Worm (Caenorhabditis elegans) whole organism, L4 larva: ENCODE measurements around the gene C13F10.1.
A peak's percentile ranks its signal among the peaks of the same experiment; 100 is the strongest.

ENCODE experiments used
- D1046.2 ChIP-seq: fragments of 200-800 bp; sonication (Bioruptor generic); IDR thresholded peaks from 2 replicates; pipeline ENCODE4 v1.3.6; 2022; ENCODE audit warnings: missing genetic modification characterization, missing compliant biosample characterization
- F37D6.2 ChIP-seq: sonication (generic microtip); optimal IDR thresholded peaks from 2 replicates; lab custom pipeline; 2016; ENCODE audit warnings: mild to moderate bottlenecking, missing genetic modification characterization, missing compliant biosample characterization
- T26A8.4 ChIP-seq: fragments of 200-800 bp; sonication (Bioruptor generic); IDR thresholded peaks from 2 replicates; pipeline ENCODE4 v1.3.6; 2022; ENCODE audit warnings: missing genetic modification characterization, missing compliant biosample characterization
- Y48G9A.11 ChIP-seq: fragments of 200-800 bp; sonication (Bioruptor generic); IDR thresholded peaks from 2 replicates; pipeline ENCODE4 v1.3.6; 2022; ENCODE audit warnings: missing genetic modification reagents, missing genetic modification characterization, missing compliant biosample characterization
- ZK546.5 ChIP-seq, 2 experiments: sonication (generic microtip); optimal IDR thresholded peaks; 2 replicates each; lab custom pipeline; 2017; ENCODE audit warnings: missing biosample characterization in 2 of 2, missing genetic modification characterization in 2 of 2
- aha-1 ChIP-seq: fragments of 150-350 bp; peaks from one replicate; lab custom pipeline; 2014; ENCODE audit warnings: missing biosample characterization, missing genetic modification characterization
- aly-2 ChIP-seq: sonication (generic microtip); optimal IDR thresholded peaks from 2 replicates; lab custom pipeline; 2018; ENCODE audit warnings: missing biosample characterization, missing genetic modification characterization
- ama-1 ChIP-seq: fragments of 150-350 bp; optimal IDR thresholded peaks from 2 replicates; lab custom pipeline; 2014; ENCODE audit warnings: inconsistent platforms, mixed read lengths
- ceh-82 ChIP-seq: sonication (generic microtip); optimal IDR thresholded peaks from 2 replicates; lab custom pipeline; 2017; ENCODE audit warnings: missing biosample characterization, missing genetic modification characterization
- ces-1 ChIP-seq: fragments of 150-350 bp; sonication (generic microtip); optimal IDR thresholded peaks from 4 replicates; lab custom pipeline; 2014; ENCODE audit warnings: missing biosample characterization, missing genetic modification reagents, missing genetic modification characterization
- daf-16 ChIP-seq, 3 experiments: sonication (generic microtip); optimal IDR thresholded peaks; 2 replicates each; lab custom pipeline; 2016 to 2017; ENCODE audit warnings: missing genetic modification characterization in 3 of 3, missing genetic modification reagents in 3 of 3, mild to moderate bottlenecking in 2 of 3, missing compliant biosample characterization in 2 of 3, missing biosample characterization in 1 of 3, moderate library complexity in 1 of 3
- duxl-1 ChIP-seq: sonication (generic microtip); optimal IDR thresholded peaks from 2 replicates; lab custom pipeline; 2016; ENCODE audit warnings: mild to moderate bottlenecking, missing genetic modification characterization, moderate library complexity, missing compliant biosample characterization; ENCODE audit not compliant: poor library complexity
- hlh-11 ChIP-seq: fragments of 200-800 bp; sonication (Bioruptor generic); optimal IDR thresholded peaks from 2 replicates; lab custom pipeline; 2018; ENCODE audit warnings: mild to moderate bottlenecking, missing genetic modification characterization, missing compliant biosample characterization
- hmg-1.1 ChIP-seq: fragments of 200-800 bp; sonication (Bioruptor generic); IDR thresholded peaks from 2 replicates; pipeline ENCODE4 v1.3.6; 2022; ENCODE audit warnings: missing genetic modification reagents, missing genetic modification characterization, missing compliant biosample characterization
- lim-7 ChIP-seq: fragments of 200-800 bp; sonication (Bioruptor generic); IDR thresholded peaks from 2 replicates; pipeline ENCODE4 v1.3.6; 2022; ENCODE audit warnings: missing genetic modification characterization, missing compliant biosample characterization
- lin-1 ChIP-seq: fragments of 200-800 bp; sonication (Bioruptor generic); IDR thresholded peaks from 2 replicates; pipeline ENCODE4 v1.3.6; 2022; ENCODE audit warnings: missing genetic modification reagents, missing genetic modification characterization, missing compliant biosample characterization
- lin-15B ChIP-seq: fragments of 150-350 bp; sonication (generic microtip); optimal IDR thresholded peaks from 3 replicates; lab custom pipeline; 2014; ENCODE audit warnings: missing biosample characterization, missing genetic modification characterization
- lin-39 ChIP-seq: fragments of 150-350 bp; optimal IDR thresholded peaks from 2 replicates; lab custom pipeline; 2014; ENCODE audit warnings: missing biosample characterization, missing genetic modification reagents, missing genetic modification characterization
- lir-3 ChIP-seq: sonication (generic microtip); optimal IDR thresholded peaks from 2 replicates; lab custom pipeline; 2016; ENCODE audit warnings: mild to moderate bottlenecking, missing genetic modification characterization, missing compliant biosample characterization
- madf-5 ChIP-seq, 2 experiments: fragments of 200-800 bp; sonication (Bioruptor generic); IDR thresholded peaks; 2 replicates each; pipeline ENCODE4 v1.3.6; 2022; ENCODE audit warnings: missing compliant biosample characterization in 2 of 2, missing genetic modification characterization in 2 of 2
- mdt-29 ChIP-seq: fragments of 200-800 bp; sonication (Bioruptor generic); IDR thresholded peaks from 2 replicates; pipeline ENCODE4 v1.3.6; 2022; ENCODE audit warnings: missing genetic modification reagents, missing genetic modification characterization, missing compliant biosample characterization
- mep-1 ChIP-seq: fragments of 150-350 bp; sonication (generic microtip); optimal IDR thresholded peaks from 3 replicates; lab custom pipeline; 2014; ENCODE audit warnings: missing biosample characterization, missing genetic modification characterization
- mes-2 ChIP-seq: sonication (generic microtip); optimal IDR thresholded peaks from 2 replicates; lab custom pipeline; 2016; ENCODE audit warnings: missing genotype, mild to moderate bottlenecking, missing genetic modification characterization, missing compliant biosample characterization; ENCODE audit not compliant: poor library complexity, severe bottlenecking
- mxl-2 ChIP-seq: fragments of 200-800 bp; sonication (Bioruptor generic); conservative IDR thresholded peaks from 2 replicates; pipeline ENCODE4 v1.3.6; 2022; ENCODE audit warnings: missing genetic modification reagents, missing genetic modification characterization, missing compliant biosample characterization
- nhr-41 ChIP-seq: fragments of 200-800 bp; sonication (Bioruptor generic); IDR thresholded peaks from 2 replicates; pipeline ENCODE4 v1.3.6; 2022; ENCODE audit warnings: missing genetic modification reagents, missing genetic modification characterization, missing compliant biosample characterization
- nhr-6 ChIP-seq: fragments of 150-350 bp; optimal IDR thresholded peaks from 2 replicates; lab custom pipeline; 2014; ENCODE audit warnings: missing biosample characterization, missing genetic modification characterization
- nhr-77 ChIP-seq: fragments of 150-350 bp; optimal IDR thresholded peaks from 2 replicates; lab custom pipeline; 2014; ENCODE audit warnings: missing biosample characterization, missing genetic modification characterization
- pha-4 ChIP-seq, 2 experiments: fragments of 150-350 bp in 1 of 2; fragments of 200-800 bp in 1 of 2; sonication (Bioruptor generic) in 1 of 2; IDR thresholded peaks in 1 of 2; optimal IDR thresholded peaks in 1 of 2; 2 replicates each; pipeline versions ENCODE4 v1.3.6 to Lab custom; 2014 to 2022; ENCODE audit warnings: missing genetic modification characterization in 2 of 2, missing genetic modification reagents in 2 of 2, missing biosample characterization in 1 of 2, missing compliant biosample characterization in 1 of 2
- php-3 ChIP-seq: fragments of 200-800 bp; sonication (Bioruptor generic); IDR thresholded peaks from 2 replicates; pipeline ENCODE4 v1.3.6; 2022; ENCODE audit warnings: missing genetic modification reagents, missing genetic modification characterization, missing compliant biosample characterization
- pqm-1 ChIP-seq: sonication (generic microtip); optimal IDR thresholded peaks from 2 replicates; lab custom pipeline; 2017; ENCODE audit warnings: missing biosample characterization, missing genetic modification characterization
- sdz-12 ChIP-seq: fragments of 200-800 bp; sonication (Bioruptor generic); optimal IDR thresholded peaks from 2 replicates; lab custom pipeline; 2018; ENCODE audit warnings: mild to moderate bottlenecking, missing genetic modification characterization, missing compliant biosample characterization
- snpc-4 ChIP-seq: fragments of 150-350 bp; optimal IDR thresholded peaks from 2 replicates; lab custom pipeline; 2014; ENCODE audit warnings: missing biosample characterization, missing genetic modification characterization
- zfp-2 ChIP-seq: sonication (generic microtip); optimal IDR thresholded peaks from 2 replicates; lab custom pipeline; 2016; ENCODE audit warnings: mild to moderate bottlenecking, missing genetic modification characterization, missing compliant biosample characterization
- ztf-11 ChIP-seq: fragments of 150-350 bp; optimal IDR thresholded peaks from 2 replicates; lab custom pipeline; 2014; ENCODE audit warnings: missing biosample characterization, missing genetic modification characterization

Gene C13F10.1

DNA sequence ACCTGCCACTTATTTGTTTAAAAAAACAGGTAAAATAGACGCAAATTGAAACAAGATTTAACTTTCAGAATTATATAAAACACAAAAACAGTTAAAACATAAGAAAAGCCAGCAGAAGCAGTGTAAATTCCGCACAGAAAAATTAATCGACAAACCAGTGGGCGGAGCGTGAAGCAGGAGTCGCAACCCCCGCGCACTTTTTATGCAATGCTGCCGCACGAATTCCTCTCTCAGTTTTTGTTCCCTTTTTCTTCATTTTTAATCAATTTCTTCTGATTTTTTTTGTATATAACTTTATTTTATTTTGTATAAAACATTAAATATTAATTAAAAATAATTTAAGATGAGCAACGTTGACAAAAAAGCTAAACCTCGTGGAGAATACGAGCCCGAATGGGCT, 7.0 kb downstream of the C13F10.1 start, which contains the start of the genes gei-6 and krr-1 (continued):
- TF ChIP-seq pqm-1, result peak; percentile 13
- TF ChIP-seq mes-2, result peak; percentile 85
- TF ChIP-seq nhr-77, result peak; percentile 15
- peak; percentile 30 for TF ChIP-seq aha-1
- peak; percentile 35 for TF ChIP-seq lin-15B (tag; lab: Kevin White, UChicago)
- TF ChIP-seq snpc-4 (tag; lab: Kevin White, UChicago), result no peak
- TF ChIP-seq hlh-11 (tag; lab: Kevin White, UChicago), result peak; percentile 3
- 0 out of 2 replicates have a peak, but pooled peaks have one; percentile 20 for TF ChIP-seq hmg-1.1 (GFP tag; lab: Robert Waterston, UW)
- TF ChIP-seq pha-4 (GFP tag; IDR thresholded peaks at IDR 0.05; lab: Robert Waterston, UW), result peak; percentile 58; the same call in 1 of the 2 replicates
- TF ChIP-seq pha-4 (tag; optimal IDR thresholded peaks at IDR 0.05; lab: Kevin White, UChicago), result no peak

DNA sequence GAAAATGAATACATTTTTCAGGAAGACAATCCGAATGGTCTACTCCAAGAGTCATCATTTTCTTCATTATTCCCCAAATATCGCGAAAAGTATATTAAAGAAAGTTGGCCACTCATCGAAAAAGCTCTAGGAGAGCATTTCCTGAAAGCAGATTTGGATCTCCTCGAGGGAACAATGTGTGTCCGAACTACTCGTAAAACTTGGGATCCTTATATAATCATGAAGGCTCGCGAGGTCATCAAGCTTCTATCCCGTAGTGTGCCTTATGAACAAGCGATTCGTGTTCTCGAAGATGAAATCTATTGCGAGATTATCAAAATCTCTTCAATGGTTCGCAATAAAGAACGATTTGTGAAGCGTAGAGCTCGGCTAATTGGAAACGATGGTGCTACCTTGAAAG, 7.6 kb downstream of the C13F10.1 start:
- TF ChIP-seq T26A8.4 (no peak), aha-1 (peak; percentile 95)

DNA sequence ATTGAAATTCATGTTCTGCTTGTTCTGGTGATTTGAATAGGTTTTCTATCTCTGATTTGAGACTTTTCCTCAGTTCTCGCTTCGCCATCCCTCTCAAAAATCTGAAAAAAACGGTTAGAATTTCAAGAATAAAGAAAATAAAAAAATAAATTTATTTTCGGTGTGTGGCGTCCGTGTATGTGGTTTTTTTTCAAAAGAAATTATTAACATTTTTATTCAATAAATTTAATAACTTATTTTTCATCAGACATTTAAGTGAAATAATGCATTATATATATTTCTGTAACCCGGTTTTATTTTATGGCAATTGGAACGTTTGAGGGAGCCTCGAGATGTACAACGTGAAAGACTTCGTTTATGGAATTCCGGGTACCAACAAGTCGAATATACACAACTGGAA, 10.8 kb downstream of the C13F10.1 start, which contains the start of gene C05C8.5:
TSS of gene C05C8.5 (minus strand) at position 101 of the 400 bp plus-strand sequence.
- TF ChIP-seq lir-3 (tag; lab: Kevin White, UChicago), result no peak
- TF ChIP-seq ztf-11 (tag; lab: Kevin White, UChicago), result no peak
- no peak for TF ChIP-seq D1046.2 (GFP tag; lab: Robert Waterston, UW)
- TF ChIP-seq php-3 (GFP tag; lab: Robert Waterston, UW), result no peak
- TF ChIP-seq snpc-4 (tag; lab: Kevin White, UChicago), result no peak
- TF ChIP-seq zfp-2 (tag; lab: Kevin White, UChicago), result no peak
- no peak for TF ChIP-seq mep-1 (tag; lab: Kevin White, UChicago)
- no peak for TF ChIP-seq madf-5 (GFP tag; IDR thresholded peaks at IDR 0.05; lab: Robert Waterston, UW)
- no peak for TF ChIP-seq nhr-6 (tag; lab: Kevin White, UChicago)
- TF ChIP-seq lim-7 (GFP tag; lab: Robert Waterston, UW), result no peak
- TF ChIP-seq ZK546.5 (tag; optimal IDR thresholded peaks at IDR 0.05; lab: Kevin White, UChicago), result no peak
- TF ChIP-seq mdt-29 (GFP tag; lab: Robert Waterston, UW), result no peak

ce11 chrV:7236694-7237093, 12.8 kb downstream of the C13F10.1 start:
- TF ChIP-seq aha-1 (peak; percentile 54), daf-16 (GFP tag; optimal IDR thresholded peaks at IDR 0.05; lab: Kevin White, UChicago) (no peak), daf-16 (tag; optimal IDR thresholded peaks at IDR 0.05; lab: Kevin White, UChicago) (no peak)

DNA sequence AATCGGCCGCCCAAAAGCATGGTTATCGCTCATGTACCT, 13.0 kb downstream of the C13F10.1 start, which contains the start of gene hpo-9:
TSS of gene hpo-9 (minus strand) at position 37 of the 39 bp plus-strand sequence.
- TF ChIP-seq ama-1 (lab: Kevin White, UChicago), result no peak
- TF ChIP-seq duxl-1 (tag; lab: Kevin White, UChicago), result no peak
- no peak for TF ChIP-seq nhr-77
- TF ChIP-seq Y48G9A.11, result no peak
- TF ChIP-seq mxl-2 (GFP tag; lab: Robert Waterston, UW), result no peak
- TF ChIP-seq F37D6.2 (tag; lab: Kevin White, UChicago), result no peak
- TF ChIP-seq sdz-12, result no peak
- TF ChIP-seq ces-1 (GFP tag; lab: Kevin White, UChicago), result no peak
- no peak for TF ChIP-seq ceh-82 (tag; lab: Kevin White, UChicago)
- TF ChIP-seq lin-39, result no peak
- no peak for TF ChIP-seq aha-1
- TF ChIP-seq aly-2 (tag; lab: Kevin White, UChicago), result no peak
- no peak for TF ChIP-seq lin-1 (GFP tag; lab: Robert Waterston, UW)
- no peak for TF ChIP-seq lin-15B (tag; lab: Kevin White, UChicago)
- TF ChIP-seq mdt-29 (GFP tag; lab: Robert Waterston, UW), result no peak
- no peak for TF ChIP-seq nhr-41 (GFP tag; lab: Robert Waterston, UW)
